Fruit fly (Drosophila melanogaster) whole organism, embryonic: ENCODE data around the gene Bruce.

ENCODE experiments used
- ATbp ChIP-seq: fragments of 200-800 bp; sonication (Bioruptor generic); optimal IDR thresholded peaks from 2 replicates; lab custom pipeline; 2017; ENCODE audit warnings: missing biosample characterization, mild to moderate bottlenecking, missing genetic modification characterization, missing genetic modification reagents
- CG11247 ChIP-seq: fragments of 200-800 bp; sonication (Bioruptor generic); IDR thresholded peaks from 2 replicates; pipeline ENCODE4 v1.3.6; 2022; ENCODE audit warnings: missing biosample characterization, missing genetic modification characterization
- CG11723 ChIP-seq: fragments of 200-800 bp; sonication (Bioruptor generic); optimal IDR thresholded peaks from 2 replicates; lab custom pipeline; 2017; ENCODE audit warnings: missing biosample characterization, mild to moderate bottlenecking, missing genetic modification characterization
- CG12219 ChIP-seq: fragments of 200-800 bp; sonication (Bioruptor generic); optimal IDR thresholded peaks from 3 replicates; lab custom pipeline; 2018; ENCODE audit warnings: missing biosample characterization, mild to moderate bottlenecking, missing genetic modification characterization
- CG1529 ChIP-seq: fragments of 200-800 bp; sonication (Bioruptor generic); optimal IDR thresholded peaks from 3 replicates; lab custom pipeline; 2018; ENCODE audit warnings: missing biosample characterization, missing genetic modification characterization
- CG15514 ChIP-seq: fragments of 200-800 bp; sonication (Bioruptor generic); optimal IDR thresholded peaks from 3 replicates; lab custom pipeline; 2017; ENCODE audit warnings: missing biosample characterization, missing genetic modification characterization, mild to moderate bottlenecking, moderate library complexity, missing genetic modification reagents
- CG17328 ChIP-seq: fragments of 200-800 bp; sonication (Bioruptor generic); IDR thresholded peaks from 2 replicates; pipeline ENCODE4 v1.3.6; 2022; ENCODE audit warnings: missing biosample characterization, missing genetic modification characterization
- CG18599 ChIP-seq: fragments of 200-800 bp; sonication (Bioruptor generic); optimal IDR thresholded peaks from 3 replicates; lab custom pipeline; 2017; ENCODE audit warnings: missing biosample characterization, missing genetic modification characterization, mild to moderate bottlenecking, moderate library complexity, missing genetic modification reagents
- CG2129 ChIP-seq: fragments of 200-800 bp; sonication (Bioruptor generic); IDR thresholded peaks from 2 replicates; pipeline ENCODE4 v1.3.6; 2022; ENCODE audit warnings: missing biosample characterization, missing genetic modification characterization; ENCODE audit not compliant: partially characterized antibody
- CG2712 ChIP-seq: fragments of 200-800 bp; optimal IDR thresholded peaks from 3 replicates; lab custom pipeline; 2019; ENCODE audit warnings: missing biosample characterization, mild to moderate bottlenecking, missing genetic modification characterization, moderate library complexity
- CG3995 ChIP-seq: fragments of 200-800 bp; sonication (Bioruptor generic); optimal IDR thresholded peaks from 3 replicates; lab custom pipeline; 2016; ENCODE audit warnings: missing biosample characterization, missing genetic modification characterization
- CG4854 ChIP-seq: fragments of 200-800 bp; sonication (Bioruptor generic); optimal IDR thresholded peaks from 2 replicates; lab custom pipeline; 2016; ENCODE audit warnings: missing biosample characterization, missing genetic modification characterization, inconsistent platforms
- CG7271 ChIP-seq: fragments of 200-800 bp; sonication (Bioruptor generic); optimal IDR thresholded peaks from 2 replicates; lab custom pipeline; 2018; ENCODE audit warnings: missing biosample characterization, mild to moderate bottlenecking, missing genetic modification characterization, moderate library complexity
- CG9797 ChIP-seq: fragments of 200-800 bp; sonication (Bioruptor generic); optimal IDR thresholded peaks from 3 replicates; lab custom pipeline; 2018; ENCODE audit warnings: missing biosample characterization, mild to moderate bottlenecking, missing genetic modification characterization
- Doc3 ChIP-seq: fragments of 200-800 bp; sonication (Bioruptor generic); IDR thresholded peaks from 3 replicates; pipeline ENCODE4 v1.3.6; 2022; ENCODE audit warnings: missing biosample characterization, missing genetic modification characterization; ENCODE audit not compliant: partially characterized antibody
- Hand ChIP-seq: fragments of 200-800 bp; sonication (Bioruptor generic); optimal IDR thresholded peaks from 2 replicates; lab custom pipeline; 2017; ENCODE audit warnings: mild to moderate bottlenecking, missing biosample characterization, missing genetic modification reagents, missing genetic modification characterization
- MBD-R2 ChIP-seq: fragments of 200-800 bp; sonication (Bioruptor generic); IDR thresholded peaks from 2 replicates; pipeline ENCODE4 v1.3.6; 2022; ENCODE audit warnings: missing biosample characterization, missing genetic modification characterization
- Max ChIP-seq: fragments of 200-800 bp; sonication (Bioruptor generic); optimal IDR thresholded peaks from 2 replicates; lab custom pipeline; 2016; ENCODE audit warnings: missing biosample characterization, mild to moderate bottlenecking, missing genetic modification characterization
- Meics ChIP-seq: fragments of 200-800 bp; sonication (Bioruptor generic); optimal IDR thresholded peaks from 2 replicates; lab custom pipeline; 2017; ENCODE audit warnings: missing biosample characterization, mild to moderate bottlenecking, missing genetic modification characterization
- NC2β ChIP-seq: fragments of 200-800 bp; sonication (Bioruptor generic); optimal IDR thresholded peaks from 2 replicates; lab custom pipeline; 2016; ENCODE audit warnings: missing biosample characterization, missing genetic modification characterization
- NFAT ChIP-seq: fragments of 200-800 bp; sonication (Bioruptor generic); IDR thresholded peaks from 2 replicates; pipeline ENCODE4 v1.3.6; 2022; ENCODE audit warnings: missing biosample characterization, missing genetic modification characterization
- NfI ChIP-seq: fragments of 200-800 bp; sonication (Bioruptor generic); optimal IDR thresholded peaks from 3 replicates; lab custom pipeline; 2018; ENCODE audit warnings: missing biosample characterization, mild to moderate bottlenecking, missing genetic modification characterization, moderate library complexity
- Opbp ChIP-seq: fragments of 200-800 bp; sonication (Bioruptor generic); IDR thresholded peaks from 3 replicates; pipeline ENCODE4 v1.3.6; 2022; ENCODE audit warnings: missing biosample characterization, missing genetic modification characterization; ENCODE audit not compliant: partially characterized antibody
- Rfx ChIP-seq: fragments of 200-800 bp; sonication (Bioruptor generic); IDR thresholded peaks from 2 replicates; pipeline ENCODE4 v1.3.6; 2022; ENCODE audit warnings: missing biosample characterization, missing genetic modification characterization
- Stat92E ChIP-seq, 3 experiments: fragments of >200 bp in 2 of 3; fragments of 200-800 bp in 1 of 3; sonication (Bioruptor generic) in 1 of 3; optimal IDR thresholded peaks; 2 replicates each; lab custom pipeline; 2017 to 2019; ENCODE audit warnings: missing biosample characterization in 3 of 3, missing genetic modification characterization in 3 of 3, mild to moderate bottlenecking in 1 of 3, moderate library complexity in 1 of 3
- Trl ChIP-seq, 3 experiments: fragments of >200 bp in 2 of 3; fragments of 200-800 bp in 1 of 3; sonication (Bioruptor generic) in 1 of 3; optimal IDR thresholded peaks; 2 replicates in 1 of 3; 3 replicates in 2 of 3; lab custom pipeline; 2016 to 2017; ENCODE audit warnings: missing biosample characterization in 1 of 3, missing genetic modification characterization in 1 of 3
- Vsx1 ChIP-seq: fragments of 200-800 bp; sonication (Bioruptor generic); optimal IDR thresholded peaks from 2 replicates; lab custom pipeline; 2017; ENCODE audit warnings: missing biosample characterization, mild to moderate bottlenecking, missing genetic modification characterization, missing genetic modification reagents
- Xrp1 ChIP-seq: fragments of 200-800 bp; sonication (Bioruptor generic); IDR thresholded peaks from 2 replicates; pipeline ENCODE4 v1.3.6; 2022; ENCODE audit warnings: missing biosample characterization, missing genetic modification characterization
- amos ChIP-seq: fragments of 200-800 bp; sonication (Bioruptor generic); IDR thresholded peaks from 2 replicates; pipeline ENCODE4 v1.3.6; 2022; ENCODE audit warnings: missing biosample characterization, missing genetic modification characterization; ENCODE audit not compliant: partially characterized antibody
- crc ChIP-seq: fragments of 200-800 bp; sonication (Bioruptor generic); optimal IDR thresholded peaks from 2 replicates; lab custom pipeline; 2016; ENCODE audit warnings: missing biosample characterization, missing genetic modification characterization
- dmrt99B ChIP-seq: fragments of 200-800 bp; sonication (Bioruptor generic); optimal IDR thresholded peaks from 2 replicates; lab custom pipeline; 2018; ENCODE audit warnings: missing biosample characterization, mild to moderate bottlenecking, missing genetic modification characterization, moderate library complexity
- dpn ChIP-seq, 2 experiments: fragments of 200-800 bp; sonication (Bioruptor generic); optimal IDR thresholded peaks; 3 replicates each; lab custom pipeline; 2016; ENCODE audit warnings: missing biosample characterization in 2 of 2, missing genetic modification characterization in 2 of 2
- eve ChIP-seq, 2 experiments: fragments of >200 bp; optimal IDR thresholded peaks; 2 replicates each; lab custom pipeline; 2017; ENCODE audit warnings: missing biosample characterization in 2 of 2, missing genetic modification characterization in 2 of 2
- eyg ChIP-seq: fragments of 200-800 bp; sonication (Bioruptor generic); optimal IDR thresholded peaks from 3 replicates; lab custom pipeline; 2016; ENCODE audit warnings: missing biosample characterization, missing genetic modification characterization
- grau ChIP-seq: fragments of 200-800 bp; optimal IDR thresholded peaks from 3 replicates; lab custom pipeline; 2019; ENCODE audit warnings: missing biosample characterization, mild to moderate bottlenecking, missing genetic modification characterization, moderate library complexity
- gsb ChIP-seq: fragments of 200-800 bp; sonication (Bioruptor generic); IDR thresholded peaks from 2 replicates; pipeline ENCODE4 v1.3.6; 2022; ENCODE audit warnings: missing biosample characterization, missing genetic modification characterization
- gt ChIP-seq: fragments of 200-800 bp; sonication (Bioruptor generic); IDR thresholded peaks from 2 replicates; pipeline ENCODE4 v1.3.6; 2022; ENCODE audit warnings: missing biosample characterization, missing genetic modification characterization
- hth ChIP-seq: fragments of >200 bp; optimal IDR thresholded peaks from 2 replicates; lab custom pipeline; 2017; ENCODE audit warnings: inconsistent platforms
- lov ChIP-seq, 2 experiments: fragments of 200-800 bp in 1 of 2; fragments of >200 bp in 1 of 2; sonication (Bioruptor generic) in 1 of 2; IDR thresholded peaks in 1 of 2; optimal IDR thresholded peaks in 1 of 2; 2 replicates in 1 of 2; 3 replicates in 1 of 2; pipeline versions ENCODE4 v1.3.6 to Lab custom; 2017 to 2022; ENCODE audit warnings: missing biosample characterization in 1 of 2, missing genetic modification characterization in 1 of 2
- pros ChIP-seq: fragments of 200-800 bp; sonication (Bioruptor generic); optimal IDR thresholded peaks from 3 replicates; lab custom pipeline; 2019; ENCODE audit warnings: missing biosample characterization, mild to moderate bottlenecking, missing genetic modification characterization, moderate library complexity
- schlank ChIP-seq: fragments of 200-800 bp; sonication (Bioruptor generic); optimal IDR thresholded peaks from 2 replicates; lab custom pipeline; 2018; ENCODE audit warnings: missing biosample characterization, mild to moderate bottlenecking, missing genetic modification characterization
- tgo ChIP-seq: fragments of 200-800 bp; sonication (Bioruptor generic); IDR thresholded peaks from 3 replicates; pipeline ENCODE4 v1.3.6; 2022; ENCODE audit warnings: missing biosample characterization, missing genetic modification characterization
- tio ChIP-seq: fragments of 200-800 bp; sonication (Bioruptor generic); optimal IDR thresholded peaks from 2 replicates; lab custom pipeline; 2017; ENCODE audit warnings: missing biosample characterization, missing genetic modification characterization, inconsistent platforms
- tll ChIP-seq, 2 experiments: fragments of 200-800 bp in 1 of 2; fragments of >200 bp in 1 of 2; sonication (Bioruptor generic) in 1 of 2; optimal IDR thresholded peaks; 2 replicates each; lab custom pipeline; 2017 to 2019; ENCODE audit warnings: missing biosample characterization in 2 of 2, missing genetic modification characterization in 2 of 2, mild to moderate bottlenecking in 1 of 2, moderate library complexity in 1 of 2
- toy ChIP-seq: fragments of 200-800 bp; sonication (Bioruptor generic); IDR thresholded peaks from 2 replicates; pipeline ENCODE4 v1.3.6; 2022; ENCODE audit warnings: missing biosample characterization, missing genetic modification characterization
- twi ChIP-seq: fragments of 200-800 bp; optimal IDR thresholded peaks from 2 replicates; lab custom pipeline; 2019; ENCODE audit warnings: missing biosample characterization, mild to moderate bottlenecking, missing genetic modification characterization, moderate library complexity
- zf30C ChIP-seq: fragments of 200-800 bp; sonication (Bioruptor generic); optimal IDR thresholded peaks from 3 replicates; lab custom pipeline; 2018; ENCODE audit warnings: missing biosample characterization, mild to moderate bottlenecking, missing genetic modification characterization

Bruce gene

DNA sequence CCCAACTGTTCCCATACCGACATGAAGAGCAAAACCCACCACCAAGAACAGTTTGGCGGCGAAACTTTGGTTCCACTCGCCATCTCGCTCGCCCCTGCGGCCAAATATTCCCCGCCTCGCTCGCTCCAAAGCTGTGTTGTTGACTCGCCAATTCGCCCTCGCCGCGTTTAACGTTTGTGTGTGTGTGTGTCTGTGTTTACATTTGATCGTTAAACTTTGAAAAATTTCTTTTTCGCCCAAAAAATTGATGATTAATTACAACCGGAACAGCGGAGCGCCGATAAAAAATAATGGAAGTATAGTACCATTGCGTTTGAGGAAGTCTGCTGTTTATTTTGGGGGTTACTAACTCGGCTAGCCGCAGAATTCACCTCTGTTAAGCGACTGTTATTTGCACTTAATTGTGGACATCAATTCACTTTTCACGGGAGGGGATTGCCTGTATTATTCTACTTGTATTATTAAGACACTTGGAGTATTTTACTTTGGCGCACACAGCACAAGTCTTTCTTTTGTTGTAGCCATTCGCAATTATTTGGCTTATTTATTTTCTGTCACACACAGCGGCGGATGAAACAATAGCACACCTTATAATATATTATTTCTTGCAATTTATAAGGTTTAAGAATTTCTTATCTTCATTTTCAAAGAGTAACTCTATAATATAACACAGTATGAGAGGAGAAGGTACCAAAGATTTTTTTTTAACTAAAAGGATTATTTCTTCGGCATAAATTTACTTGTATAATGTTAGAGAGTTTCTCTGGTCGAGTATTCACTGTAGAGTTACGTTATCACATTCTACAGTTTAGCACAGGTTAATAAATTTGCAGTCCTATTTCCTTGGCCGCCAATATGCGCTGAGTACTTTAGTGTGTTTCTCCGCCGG is 19.8 kb upstream of the Bruce start (continued):
- TF ChIP-seq lov (optimal IDR thresholded peaks at IDR 0.05; lab: Kevin White, UChicago) (no peak), lov (GFP tag; IDR thresholded peaks at IDR 0.05; lab: Robert Waterston, UW) (no peak), CG17328 (GFP tag; lab: Robert Waterston, UW) (no peak), gt (no peak), Xrp1 (GFP tag; lab: Robert Waterston, UW) (no peak), NFAT (GFP tag; lab: Robert Waterston, UW) (no peak), toy (GFP tag; lab: Robert Waterston, UW) (no peak), tgo (GFP tag; lab: Robert Waterston, UW) (no peak), pros (GFP tag; lab: Kevin White, UChicago) (peak; percentile 70), crc (GFP tag; lab: Kevin White, UChicago) (peak; percentile 45), CG3995 (GFP tag; lab: Kevin White, UChicago) (peak; percentile 58), CG12219 (GFP tag; lab: Kevin White, UChicago) (peak; percentile 60), NfI (GFP tag; lab: Kevin White, UChicago) (peak; percentile 81), tll (GFP tag; optimal IDR thresholded peaks at IDR 0.05; lab: Kevin White, UChicago) (no peak), dpn (GFP tag; optimal IDR thresholded peaks at IDR 0.05; lab: Kevin White, UChicago) (peak; percentile 72 to 78), CG11723 (peak; percentile 51), Trl (optimal IDR thresholded peaks at IDR 0.05; lab: Kevin White, UChicago) (no peak), Trl (GFP tag; optimal IDR thresholded peaks at IDR 0.05; lab: Kevin White, UChicago) (peak; percentile 46), twi (tag; lab: Kevin White, UChicago) (peak; percentile 10), Stat92E (GFP tag; optimal IDR thresholded peaks at IDR 0.05; lab: Kevin White, UChicago) (no peak), CG2712 (tag; lab: Kevin White, UChicago) (peak; percentile 82), ATbp (GFP tag; lab: Kevin White, UChicago) (peak; percentile 82), CG2129 (no peak), CG9797 (GFP tag; lab: Kevin White, UChicago) (no peak), CG18599 (GFP tag; lab: Kevin White, UChicago) (peak; percentile 92), CG7271 (no peak), Opbp (no peak), Vsx1 (peak; percentile 79), CG15514 (peak; percentile 63), eyg (peak; percentile 63), Hand (GFP tag; lab: Kevin White, UChicago) (peak; percentile 85), MBD-R2 (GFP tag; lab: Robert Waterston, UW) (no peak), Rfx (GFP tag; lab: Robert Waterston, UW) (no peak), gsb (GFP tag; lab: Robert Waterston, UW) (no peak), CG4854 (peak; percentile 36), Meics (GFP tag; lab: Kevin White, UChicago) (peak; percentile 93), tio (GFP tag; lab: Kevin White, UChicago) (peak; percentile 80), schlank (tag; lab: Kevin White, UChicago) (peak; percentile 80), NC2β (GFP tag; lab: Kevin White, UChicago) (peak; percentile 43), Doc3 (no peak), eve (GFP tag; optimal IDR thresholded peaks at IDR 0.05; lab: Kevin White, UChicago) (peak in 1 of 2 experiments; percentile 92), CG11247 (GFP tag; lab: Robert Waterston, UW) (no peak), hth (no peak), Max (GFP tag; lab: Kevin White, UChicago) (peak; percentile 50), dmrt99B (tag; lab: Kevin White, UChicago) (peak; percentile 83), amos (no peak), grau (tag; lab: Kevin White, UChicago) (peak; percentile 93), CG1529 (peak; percentile 30), zf30C (GFP tag; lab: Kevin White, UChicago) (peak; percentile 39)
